1 fruit fly cellular context compared by ENCODE assay signal in genomic region chr2L:5209244-5210144, dm6.
TF ChIP-seq lines count a peak whose summit lies in the region.

No protein-coding gene starts in this region.

TF ChIP-seq in whole organism, embryonic, 481 proteins besides CTCF, POLR2A, EP300 and RAD21 (continued from another document):
- TF ChIP-seq her (GFP tag; optimal IDR thresholded peaks at IDR 0.05; lab: Kevin White, UChicago) (no peak), CG2875 (GFP tag; optimal IDR thresholded peaks at IDR 0.05; lab: Kevin White, UChicago) (no peak), Rx (GFP tag; IDR thresholded peaks at IDR 0.05; lab: Robert Waterston, UW) (no peak), eve (GFP tag; optimal IDR thresholded peaks at IDR 0.05; lab: Kevin White, UChicago) (no peak), fd3F (GFP tag; optimal IDR thresholded peaks at IDR 0.05; lab: Kevin White, UChicago) (no peak), CG8388 (GFP tag; optimal IDR thresholded peaks at IDR 0.05; lab: Kevin White, UChicago) (no peak), mirr (GFP tag; optimal IDR thresholded peaks at IDR 0.05; lab: Kevin White, UChicago) (peak; percentile 96), CG5180 (GFP tag; optimal IDR thresholded peaks at IDR 0.05; lab: Kevin White, UChicago) (peak; percentile 98), maf-S (GFP tag; optimal IDR thresholded peaks at IDR 0.05; lab: Kevin White, UChicago) (no peak), Meics (GFP tag; optimal IDR thresholded peaks at IDR 0.05; lab: Kevin White, UChicago) (peak; percentile 39), Bteb2 (GFP tag; optimal IDR thresholded peaks at IDR 0.05; lab: Kevin White, UChicago) (no peak), sqz (GFP tag; optimal IDR thresholded peaks at IDR 0.05; lab: Kevin White, UChicago) (no peak), CG9437 (GFP tag; optimal IDR thresholded peaks at IDR 0.05; lab: Kevin White, UChicago) (peak; percentile 15), CG10321 (GFP tag; IDR thresholded peaks at IDR 0.05; lab: Robert Waterston, UW) (no peak), CG12942 (GFP tag; optimal IDR thresholded peaks at IDR 0.05; lab: Kevin White, UChicago) (no peak), Elba2 (GFP tag; optimal IDR thresholded peaks at IDR 0.05; lab: Kevin White, UChicago) (no peak), PHDP (tag; optimal IDR thresholded peaks at IDR 0.05; lab: Kevin White, UChicago) (peak; percentile 40), CG1832 (GFP tag; optimal IDR thresholded peaks at IDR 0.05; lab: Kevin White, UChicago) (no peak), Stat92E (GFP tag; optimal IDR thresholded peaks at IDR 0.05; lab: Kevin White, UChicago) (peak in 1 of 3 experiments; percentile 55), Hr78 (GFP tag; optimal IDR thresholded peaks at IDR 0.05; lab: Kevin White, UChicago) (no peak), ac (GFP tag; optimal IDR thresholded peaks at IDR 0.05; lab: Kevin White, UChicago) (no peak), CG10366 (GFP tag; IDR thresholded peaks at IDR 0.05; lab: Robert Waterston, UW) (no peak), ase (GFP tag; IDR thresholded peaks at IDR 0.05; lab: Robert Waterston, UW) (no peak), klu (GFP tag; IDR thresholded peaks at IDR 0.05; lab: Robert Waterston, UW) (no peak), CG7963 (GFP tag; IDR thresholded peaks at IDR 0.05; lab: Robert Waterston, UW; ENCODE audit: partially characterized antibody) (no peak), H2.0 (GFP tag; IDR thresholded peaks at IDR 0.05; lab: Robert Waterston, UW) (no peak), CG10565 (GFP tag; optimal IDR thresholded peaks at IDR 0.05; lab: Kevin White, UChicago) (no peak), CG11723 (GFP tag; optimal IDR thresholded peaks at IDR 0.05; lab: Kevin White, UChicago) (no peak), Scr (GFP tag; IDR thresholded peaks at IDR 0.05; lab: Robert Waterston, UW; ENCODE audit: partially characterized antibody) (no peak), CG34422 (GFP tag; IDR thresholded peaks at IDR 0.05; lab: Robert Waterston, UW) (no peak), Max (GFP tag; optimal IDR thresholded peaks at IDR 0.05; lab: Kevin White, UChicago) (no peak), CG1602 (GFP tag; optimal IDR thresholded peaks at IDR 0.05; lab: Kevin White, UChicago) (no peak), ab (GFP tag; optimal IDR thresholded peaks at IDR 0.05; lab: Kevin White, UChicago) (no peak), CG14014 (GFP tag; IDR thresholded peaks at IDR 0.05; lab: Robert Waterston, UW) (no peak), dimm (GFP tag; IDR thresholded peaks at IDR 0.05; lab: Robert Waterston, UW) (no peak), Sox100B (GFP tag; optimal IDR thresholded peaks at IDR 0.05; lab: Kevin White, UChicago) (no peak), CG11504 (tag; optimal IDR thresholded peaks at IDR 0.05; lab: Kevin White, UChicago) (no peak), ind (GFP tag; optimal IDR thresholded peaks at IDR 0.05; lab: Kevin White, UChicago) (no peak), CG8478 (optimal IDR thresholded peaks at IDR 0.05; lab: Kevin White, UChicago) (no peak), unpg (GFP tag; optimal IDR thresholded peaks at IDR 0.05; lab: Kevin White, UChicago) (no peak), CG10959 (GFP tag; IDR thresholded peaks at IDR 0.05; lab: Robert Waterston, UW) (no peak), CG1024 (GFP tag; IDR thresholded peaks at IDR 0.05; lab: Robert Waterston, UW) (no peak), CG2678 (tag; optimal IDR thresholded peaks at IDR 0.05; lab: Kevin White, UChicago) (no peak), CG4707 (GFP tag; optimal IDR thresholded peaks at IDR 0.05; lab: Kevin White, UChicago) (no peak), Lhr (GFP tag; optimal IDR thresholded peaks at IDR 0.05; lab: Kevin White, UChicago) (no peak), zen (tag; optimal IDR thresholded peaks at IDR 0.05; lab: Kevin White, UChicago) (no peak), HHEX (GFP tag; optimal IDR thresholded peaks at IDR 0.05; lab: Kevin White, UChicago) (no peak), gt (GFP tag; IDR thresholded peaks at IDR 0.05; lab: Robert Waterston, UW) (no peak), CG2199 (GFP tag; IDR thresholded peaks at IDR 0.05; lab: Robert Waterston, UW) (no peak), MESR4 (GFP tag; optimal IDR thresholded peaks at IDR 0.05; lab: Kevin White, UChicago) (no peak), CG6683 (GFP tag; optimal IDR thresholded peaks at IDR 0.05; lab: Kevin White, UChicago) (no peak), Poxn (GFP tag; IDR thresholded peaks at IDR 0.05; lab: Robert Waterston, UW) (no peak), CG34376 (GFP tag; optimal IDR thresholded peaks at IDR 0.05; lab: Kevin White, UChicago) (peak; percentile 69), CG2120 (GFP tag; optimal IDR thresholded peaks at IDR 0.05; lab: Kevin White, UChicago) (peak; percentile 65), ftz-f1 (GFP tag; optimal IDR thresholded peaks at IDR 0.05; lab: Kevin White, UChicago) (no peak), disco-r (GFP tag; optimal IDR thresholded peaks at IDR 0.05; lab: Kevin White, UChicago) (no peak), Atf-2 (GFP tag; optimal IDR thresholded peaks at IDR 0.05; lab: Kevin White, UChicago) (no peak), sens (GFP tag; lab: Kevin White, UChicago) (peak; percentile 65), Ptx1 (GFP tag; IDR thresholded peaks at IDR 0.05; lab: Robert Waterston, UW) (no peak), abd-A (tag; optimal IDR thresholded peaks at IDR 0.05; lab: Kevin White, UChicago) (no peak), CG13296 (GFP tag; optimal IDR thresholded peaks at IDR 0.05; lab: Kevin White, UChicago) (peak; percentile 6), exex (tag; optimal IDR thresholded peaks at IDR 0.05; lab: Kevin White, UChicago) (peak; percentile 99), chm (GFP tag; IDR thresholded peaks at IDR 0.05; lab: Robert Waterston, UW) (no peak), oc (tag; optimal IDR thresholded peaks at IDR 0.05; lab: Kevin White, UChicago) (no peak), slp2 (GFP tag; optimal IDR thresholded peaks at IDR 0.05; lab: Kevin White, UChicago) (no peak), CG18011 (GFP tag; optimal IDR thresholded peaks at IDR 0.05; lab: Kevin White, UChicago) (no peak), CG17385 (GFP tag; optimal IDR thresholded peaks at IDR 0.05; lab: Kevin White, UChicago) (peak; percentile 15), sug (tag; optimal IDR thresholded peaks at IDR 0.05; lab: Kevin White, UChicago) (peak; percentile 68), gro (GFP tag; optimal IDR thresholded peaks at IDR 0.05; lab: Kevin White, UChicago) (peak; percentile 7), luna (GFP tag; optimal IDR thresholded peaks at IDR 0.05; lab: Kevin White, UChicago) (no peak), CG17912 (GFP tag; optimal IDR thresholded peaks at IDR 0.05; lab: Kevin White, UChicago) (no peak), bab2 (GFP tag; optimal IDR thresholded peaks at IDR 0.05; lab: Kevin White, UChicago) (no peak), Fer2 (tag; optimal IDR thresholded peaks at IDR 0.05; lab: Kevin White, UChicago) (no peak), wek (GFP tag; optimal IDR thresholded peaks at IDR 0.05; lab: Kevin White, UChicago) (no peak), GATAe (GFP tag; conservative IDR thresholded peaks at IDR 0.05; lab: Robert Waterston, UW) (no peak), CG6854 (GFP tag; optimal IDR thresholded peaks at IDR 0.05; lab: Kevin White, UChicago) (no peak), CG1792 (GFP tag; optimal IDR thresholded peaks at IDR 0.05; lab: Kevin White, UChicago) (no peak), Nf-YB (GFP tag; optimal IDR thresholded peaks at IDR 0.05; lab: Kevin White, UChicago) (no peak), Xbp1 (GFP tag; optimal IDR thresholded peaks at IDR 0.05; lab: Kevin White, UChicago) (no peak), Dip3 (GFP tag; optimal IDR thresholded peaks at IDR 0.05; lab: Kevin White, UChicago) (peak; percentile 26), CG8359 (GFP tag; optimal IDR thresholded peaks at IDR 0.05; lab: Kevin White, UChicago; ENCODE audit: borderline replicate concordance) (no peak), cato (GFP tag; optimal IDR thresholded peaks at IDR 0.05; lab: Kevin White, UChicago; ENCODE audit: borderline replicate concordance) (no peak), B-H1 (GFP tag; IDR thresholded peaks at IDR 0.05; lab: Robert Waterston, UW) (no peak), D19B (GFP tag; optimal IDR thresholded peaks at IDR 0.05; lab: Kevin White, UChicago) (peak; percentile 46), dan (GFP tag; IDR thresholded peaks at IDR 0.05; lab: Robert Waterston, UW) (no peak), scrt (GFP tag; optimal IDR thresholded peaks at IDR 0.05; lab: Kevin White, UChicago) (no peak), HmgD (GFP tag; optimal IDR thresholded peaks at IDR 0.05; lab: Kevin White, UChicago) (no peak), lbe (GFP tag; optimal IDR thresholded peaks at IDR 0.05; lab: Kevin White, UChicago) (no peak), CG17829 (tag; optimal IDR thresholded peaks at IDR 0.05; lab: Kevin White, UChicago) (no peak), gfzf (GFP tag; optimal IDR thresholded peaks at IDR 0.05; lab: Kevin White, UChicago) (no peak), CG1603 (tag; optimal IDR thresholded peaks at IDR 0.05; lab: Kevin White, UChicago) (no peak), CG9727 (GFP tag; optimal IDR thresholded peaks at IDR 0.05; lab: Kevin White, UChicago) (no peak), CG7271 (tag; optimal IDR thresholded peaks at IDR 0.05; lab: Kevin White, UChicago) (no peak), gcm (GFP tag; optimal IDR thresholded peaks at IDR 0.05; lab: Kevin White, UChicago) (no peak), CG30403 (GFP tag; optimal IDR thresholded peaks at IDR 0.05; lab: Kevin White, UChicago) (peak; percentile 20), Hsf (GFP tag; optimal IDR thresholded peaks at IDR 0.05; lab: Kevin White, UChicago) (no peak), fu2 (GFP tag; optimal IDR thresholded peaks at IDR 0.05; lab: Kevin White, UChicago) (peak; percentile 16), wor (GFP tag; IDR thresholded peaks at IDR 0.05; lab: Robert Waterston, UW) (no peak), grn (GFP tag; optimal IDR thresholded peaks at IDR 0.05; lab: Kevin White, UChicago) (peak; percentile 98), CG12391 (tag; optimal IDR thresholded peaks at IDR 0.05; lab: Kevin White, UChicago) (no peak), CG9932 (GFP tag; IDR thresholded peaks at IDR 0.05; lab: Robert Waterston, UW) (no peak), CG17568 (GFP tag; optimal IDR thresholded peaks at IDR 0.05; lab: Kevin White, UChicago) (no peak), corto (GFP tag; optimal IDR thresholded peaks at IDR 0.05; lab: Kevin White, UChicago) (peak; percentile 23), Vsx1 (GFP tag; optimal IDR thresholded peaks at IDR 0.05; lab: Kevin White, UChicago) (no peak), CG16813 (GFP tag; IDR thresholded peaks at IDR 0.05; lab: Robert Waterston, UW; ENCODE audit: partially characterized antibody) (no peak), Ssrp (tag; optimal IDR thresholded peaks at IDR 0.05; lab: Kevin White, UChicago) (no peak), bbx (GFP tag; IDR thresholded peaks at IDR 0.05; lab: Robert Waterston, UW; ENCODE audit: partially characterized antibody) (no peak), az2 (GFP tag; optimal IDR thresholded peaks at IDR 0.05; lab: Kevin White, UChicago) (no peak), nerfin-2 (GFP tag; IDR thresholded peaks at IDR 0.05; lab: Robert Waterston, UW; ENCODE audit: partially characterized antibody) (no peak), trh (GFP tag; optimal IDR thresholded peaks at IDR 0.05; lab: Kevin White, UChicago) (no peak), CG17186 (GFP tag; optimal IDR thresholded peaks at IDR 0.05; lab: Kevin White, UChicago) (no peak), caup (GFP tag; optimal IDR thresholded peaks at IDR 0.05; lab: Kevin White, UChicago; ENCODE audit: severe bottlenecking) (no peak), CG3281 (GFP tag; optimal IDR thresholded peaks at IDR 0.05; lab: Kevin White, UChicago) (peak; percentile 19), CG18619 (GFP tag; optimal IDR thresholded peaks at IDR 0.05; lab: Kevin White, UChicago) (no peak), Usf (GFP tag; optimal IDR thresholded peaks at IDR 0.05; lab: Kevin White, UChicago) (no peak), sim (GFP tag; IDR thresholded peaks at IDR 0.05; lab: Robert Waterston, UW) (no peak), ro (GFP tag; IDR thresholded peaks at IDR 0.05; lab: Robert Waterston, UW) (no peak), CG11560 (tag; IDR thresholded peaks at IDR 0.05; lab: Robert Waterston, UW) (no peak), CG30431 (GFP tag; optimal IDR thresholded peaks at IDR 0.05; lab: Kevin White, UChicago) (no peak), CG14860 (GFP tag; IDR thresholded peaks at IDR 0.05; lab: Robert Waterston, UW; ENCODE audit: partially characterized antibody) (no peak), vvl (GFP tag; IDR thresholded peaks at IDR 0.05; lab: Robert Waterston, UW) (no peak), Opbp (GFP tag; IDR thresholded peaks at IDR 0.05; lab: Robert Waterston, UW; ENCODE audit: partially characterized antibody) (no peak), CG7786 (GFP tag; optimal IDR thresholded peaks at IDR 0.05; lab: Kevin White, UChicago) (peak; percentile 29), Nf-YA (GFP tag; IDR thresholded peaks at IDR 0.05; lab: Robert Waterston, UW) (no peak), Ada2b (GFP tag; IDR thresholded peaks at IDR 0.05; lab: Robert Waterston, UW) (no peak), CG12236 (GFP tag; optimal IDR thresholded peaks at IDR 0.05; lab: Kevin White, UChicago) (no peak), al (GFP tag; IDR thresholded peaks at IDR 0.05; lab: Robert Waterston, UW) (no peak), CoRest (tag; optimal IDR thresholded peaks at IDR 0.05; lab: Kevin White, UChicago) (no peak), CG12155 (GFP tag; optimal IDR thresholded peaks at IDR 0.05; lab: Kevin White, UChicago) (no peak), CG3995 (GFP tag; optimal IDR thresholded peaks at IDR 0.05; lab: Kevin White, UChicago) (no peak), Doc3 (GFP tag; IDR thresholded peaks at IDR 0.05; lab: Robert Waterston, UW; ENCODE audit: partially characterized antibody) (no peak), CG10147 (GFP tag; optimal IDR thresholded peaks at IDR 0.05; lab: Kevin White, UChicago) (no peak), CG6272 (GFP tag; IDR thresholded peaks at IDR 0.05; lab: Robert Waterston, UW) (no peak), vfl (GFP tag; optimal IDR thresholded peaks at IDR 0.05; lab: Kevin White, UChicago) (no peak), pho (GFP tag; optimal IDR thresholded peaks at IDR 0.05; lab: Kevin White, UChicago) (no peak), da (GFP tag; optimal IDR thresholded peaks at IDR 0.05; lab: Kevin White, UChicago) (no peak), croc (GFP tag; conservative IDR thresholded peaks at IDR 0.05; lab: Robert Waterston, UW) (no peak), CG31365 (tag; optimal IDR thresholded peaks at IDR 0.05; lab: Kevin White, UChicago) (no peak)
